Fruit fly (Drosophila melanogaster) whole organism, embryonic: Measurements from ENCODE around the gene Gart.
A peak's percentile ranks its signal among the peaks of the same experiment; 100 is the strongest.

ENCODE experiments used
- Bdp1 ChIP-seq: fragments of 200-800 bp; sonication (Bioruptor generic); optimal IDR thresholded peaks from 3 replicates; lab custom pipeline; 2016; ENCODE audit warnings: missing biosample characterization, missing genetic modification characterization
- CG11398 ChIP-seq: fragments of 200-800 bp; sonication (Bioruptor generic); optimal IDR thresholded peaks from 2 replicates; lab custom pipeline; 2016; ENCODE audit warnings: missing biosample characterization, missing genetic modification characterization
- CG11504 ChIP-seq: fragments of 200-800 bp; sonication (Bioruptor generic); optimal IDR thresholded peaks from 3 replicates; lab custom pipeline; 2019; ENCODE audit warnings: missing biosample characterization, mild to moderate bottlenecking, missing genetic modification characterization, moderate library complexity
- CG11560 ChIP-seq: fragments of 200-800 bp; sonication (Bioruptor generic); IDR thresholded peaks from 3 replicates; pipeline ENCODE4 v1.3.6; 2022; ENCODE audit warnings: missing biosample characterization, missing genetic modification characterization
- CG11695 ChIP-seq: fragments of 200-800 bp; sonication (Bioruptor generic); IDR thresholded peaks from 3 replicates; pipeline ENCODE4 v1.3.6; 2022; ENCODE audit warnings: missing biosample characterization, missing genetic modification characterization
- CG1233 ChIP-seq: fragments of 200-800 bp; sonication (Bioruptor generic); optimal IDR thresholded peaks from 4 replicates; lab custom pipeline; 2018; ENCODE audit warnings: missing biosample characterization, mild to moderate bottlenecking, missing genetic modification characterization
- CG13424 ChIP-seq: fragments of 200-800 bp; sonication (Bioruptor generic); optimal IDR thresholded peaks from 2 replicates; lab custom pipeline; 2019; ENCODE audit warnings: missing biosample characterization, mild to moderate bottlenecking, missing genetic modification characterization, moderate library complexity
- CG13894 ChIP-seq: fragments of 200-800 bp; sonication (Bioruptor generic); optimal IDR thresholded peaks from 3 replicates; lab custom pipeline; 2018; ENCODE audit warnings: missing biosample characterization, mild to moderate bottlenecking, missing genetic modification characterization, moderate library complexity
- CG14667 ChIP-seq: fragments of 200-800 bp; sonication (Bioruptor generic); IDR thresholded peaks from 2 replicates; pipeline ENCODE4 v1.3.6; 2022; ENCODE audit warnings: missing biosample characterization, missing genetic modification characterization
- CG15011 ChIP-seq: fragments of 200-800 bp; sonication (Bioruptor generic); optimal IDR thresholded peaks from 3 replicates; lab custom pipeline; 2018; ENCODE audit warnings: missing biosample characterization, mild to moderate bottlenecking, missing genetic modification characterization
- CG1603 ChIP-seq: fragments of 200-800 bp; sonication (Bioruptor generic); optimal IDR thresholded peaks from 2 replicates; lab custom pipeline; 2019; ENCODE audit warnings: missing biosample characterization, mild to moderate bottlenecking, missing genetic modification characterization, moderate library complexity
- CG1647 ChIP-seq: fragments of 200-800 bp; sonication (Bioruptor generic); optimal IDR thresholded peaks from 3 replicates; lab custom pipeline; 2016; ENCODE audit warnings: missing biosample characterization, missing genetic modification characterization
- CG16779 ChIP-seq: fragments of 200-800 bp; sonication (Bioruptor generic); IDR thresholded peaks from 2 replicates; pipeline ENCODE4 v1.3.6; 2022; ENCODE audit warnings: missing biosample characterization, missing genetic modification characterization
- CG18262 ChIP-seq: fragments of 200-800 bp; optimal IDR thresholded peaks from 3 replicates; lab custom pipeline; 2019; ENCODE audit warnings: missing biosample characterization, mild to moderate bottlenecking, missing genetic modification characterization, moderate library complexity
- CG1832 ChIP-seq: fragments of 200-800 bp; sonication (Bioruptor generic); optimal IDR thresholded peaks from 2 replicates; lab custom pipeline; 2017; ENCODE audit warnings: missing biosample characterization, mild to moderate bottlenecking, missing genetic modification characterization, inconsistent platforms
- CG18764 ChIP-seq: fragments of 200-800 bp; sonication (Bioruptor generic); optimal IDR thresholded peaks from 3 replicates; lab custom pipeline; 2016; ENCODE audit warnings: missing biosample characterization, missing genetic modification characterization
- CG2678 ChIP-seq: fragments of 200-800 bp; sonication (Bioruptor generic); optimal IDR thresholded peaks from 3 replicates; lab custom pipeline; 2019; ENCODE audit warnings: missing biosample characterization, mild to moderate bottlenecking, missing genetic modification characterization, moderate library complexity
- CG6254 ChIP-seq: fragments of 200-800 bp; sonication (Bioruptor generic); optimal IDR thresholded peaks from 3 replicates; lab custom pipeline; 2017; ENCODE audit warnings: mild to moderate bottlenecking, missing biosample characterization, missing genetic modification reagents, missing genetic modification characterization
- CG6689 ChIP-seq: fragments of 200-800 bp; sonication (Bioruptor generic); IDR thresholded peaks from 2 replicates; pipeline ENCODE4 v1.3.6; 2022; ENCODE audit warnings: missing biosample characterization, missing genetic modification characterization
- CG7928 ChIP-seq: fragments of 200-800 bp; sonication (Bioruptor generic); optimal IDR thresholded peaks from 2 replicates; lab custom pipeline; 2017; ENCODE audit warnings: missing biosample characterization, mild to moderate bottlenecking, missing genetic modification characterization
- CoRest ChIP-seq: fragments of 200-800 bp; sonication (Bioruptor generic); optimal IDR thresholded peaks from 3 replicates; lab custom pipeline; 2018; ENCODE audit warnings: missing biosample characterization, mild to moderate bottlenecking, missing genetic modification characterization, moderate library complexity
- Dek ChIP-seq: fragments of 200-800 bp; sonication (Bioruptor generic); optimal IDR thresholded peaks from 3 replicates; lab custom pipeline; 2019; ENCODE audit warnings: missing biosample characterization, mild to moderate bottlenecking, missing genetic modification characterization, moderate library complexity
- Dp ChIP-seq: fragments of 200-800 bp; sonication (Bioruptor generic); optimal IDR thresholded peaks from 2 replicates; lab custom pipeline; 2018; ENCODE audit warnings: missing biosample characterization, mild to moderate bottlenecking, missing genetic modification characterization, moderate library complexity
- ERR ChIP-seq: fragments of 200-800 bp; sonication (Bioruptor generic); optimal IDR thresholded peaks from 2 replicates; lab custom pipeline; 2016; ENCODE audit warnings: missing biosample characterization, missing genetic modification characterization
- Elba2 ChIP-seq: fragments of 200-800 bp; sonication (Bioruptor generic); optimal IDR thresholded peaks from 3 replicates; lab custom pipeline; 2016; ENCODE audit warnings: missing biosample characterization, missing genetic modification characterization
- Ets97D ChIP-seq: fragments of 200-800 bp; sonication (Bioruptor generic); optimal IDR thresholded peaks from 3 replicates; lab custom pipeline; 2016; ENCODE audit warnings: missing biosample characterization, missing genetic modification characterization
- Hmr ChIP-seq: fragments of 200-800 bp; sonication (Bioruptor generic); optimal IDR thresholded peaks from 3 replicates; lab custom pipeline; 2017; ENCODE audit warnings: mild to moderate bottlenecking, missing biosample characterization, missing genetic modification reagents, missing genetic modification characterization
- Hr51 ChIP-seq, 2 experiments: fragments of 200-800 bp; sonication (Bioruptor generic); optimal IDR thresholded peaks; 2 replicates in 1 of 2; 3 replicates in 1 of 2; lab custom pipeline; 2016 to 2018; ENCODE audit warnings: missing biosample characterization in 2 of 2, missing genetic modification characterization in 2 of 2, mild to moderate bottlenecking in 1 of 2, moderate library complexity in 1 of 2
- NFAT ChIP-seq: fragments of 200-800 bp; sonication (Bioruptor generic); IDR thresholded peaks from 2 replicates; pipeline ENCODE4 v1.3.6; 2022; ENCODE audit warnings: missing biosample characterization, missing genetic modification characterization
- Oli ChIP-seq: fragments of 200-800 bp; sonication (Bioruptor generic); optimal IDR thresholded peaks from 2 replicates; lab custom pipeline; 2018; ENCODE audit warnings: missing biosample characterization, mild to moderate bottlenecking, missing genetic modification characterization, moderate library complexity
- Spps ChIP-seq: fragments of 200-800 bp; sonication (Bioruptor generic); optimal IDR thresholded peaks from 2 replicates; lab custom pipeline; 2018; ENCODE audit warnings: missing biosample characterization, mild to moderate bottlenecking, missing genetic modification characterization
- Sry-δ ChIP-seq: fragments of 200-800 bp; sonication (Bioruptor generic); optimal IDR thresholded peaks from 2 replicates; lab custom pipeline; 2016; ENCODE audit warnings: missing biosample characterization, missing genetic modification characterization
- Usf ChIP-seq: fragments of 200-800 bp; sonication (Bioruptor generic); optimal IDR thresholded peaks from 2 replicates; lab custom pipeline; 2017; ENCODE audit warnings: missing genotype, missing biosample characterization, missing genetic modification characterization
- ap ChIP-seq: fragments of 200-800 bp; sonication (Bioruptor generic); IDR thresholded peaks from 2 replicates; pipeline ENCODE4 v1.3.6; 2022; ENCODE audit warnings: missing biosample characterization, missing genetic modification characterization
- cato ChIP-seq: fragments of 200-800 bp; sonication (Bioruptor generic); optimal IDR thresholded peaks from 2 replicates; lab custom pipeline; 2016; ENCODE audit warnings: missing biosample characterization, missing genetic modification characterization, borderline replicate concordance
- chif ChIP-seq, 2 experiments: fragments of 200-800 bp; sonication (Bioruptor generic); optimal IDR thresholded peaks; 3 replicates each; lab custom pipeline; 2016; ENCODE audit warnings: missing biosample characterization in 2 of 2, missing genetic modification characterization in 2 of 2
- cwo ChIP-seq: fragments of 200-800 bp; sonication (Bioruptor generic); optimal IDR thresholded peaks from 3 replicates; lab custom pipeline; 2017; ENCODE audit warnings: missing biosample characterization, missing genetic modification characterization, mild to moderate bottlenecking, moderate library complexity, missing genetic modification reagents
- dati ChIP-seq: fragments of 200-800 bp; sonication (Bioruptor generic); IDR thresholded peaks from 2 replicates; pipeline ENCODE4 v1.3.6; 2022; ENCODE audit warnings: missing biosample characterization, missing genetic modification characterization
- dm ChIP-seq: fragments of 200-800 bp; sonication (Bioruptor generic); optimal IDR thresholded peaks from 3 replicates; lab custom pipeline; 2016; ENCODE audit warnings: missing biosample characterization, missing genetic modification characterization
- dmrt11E ChIP-seq: fragments of 200-800 bp; sonication (Bioruptor generic); optimal IDR thresholded peaks from 3 replicates; lab custom pipeline; 2018; ENCODE audit warnings: missing biosample characterization, mild to moderate bottlenecking, missing genetic modification characterization, moderate library complexity
- dysf ChIP-seq: fragments of 200-800 bp; sonication (Bioruptor generic); IDR thresholded peaks from 3 replicates; pipeline ENCODE4 v1.3.6; 2022; ENCODE audit warnings: missing biosample characterization, missing genetic modification characterization
- exex ChIP-seq: fragments of 200-800 bp; sonication (Bioruptor generic); optimal IDR thresholded peaks from 4 replicates; lab custom pipeline; 2018; ENCODE audit warnings: missing biosample characterization, mild to moderate bottlenecking, missing genetic modification characterization, moderate library complexity
- ham ChIP-seq: fragments of 200-800 bp; sonication (Bioruptor generic); IDR thresholded peaks from 2 replicates; pipeline ENCODE4 v1.3.6; 2022; ENCODE audit warnings: missing biosample characterization, missing genetic modification characterization
- jing ChIP-seq: fragments of 200-800 bp; sonication (Bioruptor generic); optimal IDR thresholded peaks from 2 replicates; lab custom pipeline; 2018; ENCODE audit warnings: missing biosample characterization, mild to moderate bottlenecking, missing genetic modification characterization
- lov ChIP-seq, 2 experiments: fragments of 200-800 bp in 1 of 2; fragments of >200 bp in 1 of 2; sonication (Bioruptor generic) in 1 of 2; IDR thresholded peaks in 1 of 2; optimal IDR thresholded peaks in 1 of 2; 2 replicates in 1 of 2; 3 replicates in 1 of 2; pipeline versions ENCODE4 v1.3.6 to Lab custom; 2017 to 2022; ENCODE audit warnings: missing biosample characterization in 1 of 2, missing genetic modification characterization in 1 of 2
- stwl ChIP-seq: fragments of 200-800 bp; sonication (Bioruptor generic); optimal IDR thresholded peaks from 3 replicates; lab custom pipeline; 2018; ENCODE audit warnings: missing biosample characterization, mild to moderate bottlenecking, missing genetic modification characterization, moderate library complexity
- toy ChIP-seq: fragments of 200-800 bp; sonication (Bioruptor generic); IDR thresholded peaks from 2 replicates; pipeline ENCODE4 v1.3.6; 2022; ENCODE audit warnings: missing biosample characterization, missing genetic modification characterization
- zfh2 ChIP-seq: fragments of 200-800 bp; sonication (Bioruptor generic); optimal IDR thresholded peaks from 2 replicates; lab custom pipeline; 2016; ENCODE audit warnings: missing biosample characterization, missing genetic modification characterization

Gene Gart

dm6 chr2L:7043039-7043905, 19.6 kb upstream of the Gart start (continued):
- TF ChIP-seq lov (optimal IDR thresholded peaks at IDR 0.05; lab: Kevin White, UChicago) (no peak), lov (GFP tag; IDR thresholded peaks at IDR 0.05; lab: Robert Waterston, UW) (peak; percentile 81; the same call in 1 of the 3 replicates), CG11695 (GFP tag; lab: Robert Waterston, UW) (no peak), ERR (GFP tag; lab: Kevin White, UChicago) (no peak), dmrt11E (tag; lab: Kevin White, UChicago) (peak; percentile 52), Elba2 (GFP tag; lab: Kevin White, UChicago) (no peak), ap (no peak), Spps (no peak), dm (GFP tag; lab: Kevin White, UChicago) (no peak), CoRest (tag; lab: Kevin White, UChicago) (peak; percentile 37), CG1233 (GFP tag; lab: Kevin White, UChicago) (no peak), exex (tag; lab: Kevin White, UChicago) (no peak), CG18262 (tag; lab: Kevin White, UChicago) (peak; percentile 47), CG11560 (tag; lab: Robert Waterston, UW) (no peak), CG1832 (GFP tag; lab: Kevin White, UChicago) (no peak), zfh2 (no peak), cwo (GFP tag; lab: Kevin White, UChicago) (no peak), CG11398 (GFP tag; lab: Kevin White, UChicago) (peak; percentile 37), NFAT (GFP tag; lab: Robert Waterston, UW) (0 out of 2 replicates have a peak, but pooled peaks have one; percentile 24), Bdp1 (GFP tag; lab: Kevin White, UChicago) (peak; percentile 30), Hr51 (GFP tag; optimal IDR thresholded peaks at IDR 0.05; lab: Kevin White, UChicago) (peak in 1 of 2 experiments; percentile 15), CG1603 (tag; lab: Kevin White, UChicago) (peak; percentile 44), Ets97D (GFP tag; lab: Kevin White, UChicago) (no peak), ham (no peak), Usf (no peak), CG7928 (no peak), toy (GFP tag; lab: Robert Waterston, UW) (no peak), CG1647 (no peak), stwl (no peak), CG11504 (tag; lab: Kevin White, UChicago) (peak; percentile 36), Sry-δ (no peak), CG16779 (GFP tag; lab: Robert Waterston, UW) (no peak), dysf (GFP tag; lab: Robert Waterston, UW) (no peak), Oli (tag; lab: Kevin White, UChicago) (peak; percentile 32), Dek (tag; lab: Kevin White, UChicago) (no peak), chif (GFP tag; optimal IDR thresholded peaks at IDR 0.05; lab: Kevin White, UChicago) (peak in 1 of 2 experiments; percentile 16), CG13894 (tag; lab: Kevin White, UChicago) (no peak), dati (GFP tag; lab: Robert Waterston, UW) (no peak), cato (GFP tag; lab: Kevin White, UChicago) (no peak), CG13424 (tag; lab: Kevin White, UChicago) (peak; percentile 21), CG18764 (GFP tag; lab: Kevin White, UChicago) (no peak), Dp (GFP tag; lab: Kevin White, UChicago) (no peak), CG2678 (tag; lab: Kevin White, UChicago) (peak; percentile 45), jing (GFP tag; lab: Kevin White, UChicago) (no peak), CG6254 (GFP tag; lab: Kevin White, UChicago) (no peak), Hmr (GFP tag; lab: Kevin White, UChicago) (peak; percentile 1), CG6689 (GFP tag; lab: Robert Waterston, UW) (no peak), CG15011 (no peak), CG14667 (GFP tag; lab: Robert Waterston, UW) (no peak)
